Fruit fly (Drosophila melanogaster): ENCODE results near the gene Rad9.
A peak's percentile ranks its signal among the peaks of the same experiment; 100 is the strongest.

The Rad9 gene

dm6 chr3L:18833234-18833633 lies 39.1 kb downstream of the Rad9 start (continued):
- TF ChIP-seq net (GFP tag; optimal IDR thresholded peaks at IDR 0.05) (no peak), Sox102F (GFP tag; optimal IDR thresholded peaks at IDR 0.05) (peak; percentile 55), OdsH (GFP tag; optimal IDR thresholded peaks at IDR 0.05) (no peak), CG7368 (GFP tag; optimal IDR thresholded peaks at IDR 0.05) (no peak), Sox14 (GFP tag; optimal IDR thresholded peaks at IDR 0.05) (no peak), spab (GFP tag; optimal IDR thresholded peaks at IDR 0.05) (no peak), CG10631 (GFP tag; optimal IDR thresholded peaks at IDR 0.05) (no peak), CG6854 (GFP tag; optimal IDR thresholded peaks at IDR 0.05) (peak; percentile 55), Eip78C (GFP tag) (peak; percentile 78), ss (GFP tag; optimal IDR thresholded peaks at IDR 0.05) (peak in 1 of 2 experiments; percentile 0), Hr38 (GFP tag; optimal IDR thresholded peaks at IDR 0.05) (no peak)

dm6 chr3L:18832708-18833107 lies 39.6 kb downstream of the Rad9 start:
- TF ChIP-seq ss (GFP tag; optimal IDR thresholded peaks at IDR 0.05) (peak in 1 of 2 experiments; percentile 82), Sox14 (GFP tag; optimal IDR thresholded peaks at IDR 0.05) (no peak)

dm6 chr3L:18832195-18832594 lies 40.2 kb downstream of the Rad9 start:
- TF ChIP-seq cyc (GFP tag; optimal IDR thresholded peaks at IDR 0.05) (no peak), Eip78C (GFP tag) (no peak), CG32006 (GFP tag; optimal IDR thresholded peaks at IDR 0.05) (no peak), Sox102F (GFP tag; optimal IDR thresholded peaks at IDR 0.05) (no peak), CG6808 (GFP tag; optimal IDR thresholded peaks at IDR 0.05) (no peak), fd85E (GFP tag; optimal IDR thresholded peaks at IDR 0.05) (no peak), CG6276 (GFP tag; optimal IDR thresholded peaks at IDR 0.05) (no peak), topi (GFP tag; optimal IDR thresholded peaks at IDR 0.05) (no peak)

- peak; percentile 1 for TF ChIP-seq esn (GFP tag; optimal IDR thresholded peaks at IDR 0.05)
- peak; percentile 7 for TF ChIP-seq Eip93F (GFP tag; optimal IDR thresholded peaks at IDR 0.05)
- peak; percentile 34 for TF ChIP-seq svp (GFP tag)
- TF ChIP-seq Hr4 (GFP tag; optimal IDR thresholded peaks at IDR 0.05): peak; percentile 10
- TF ChIP-seq CG1621 (tag; optimal IDR thresholded peaks at IDR 0.05): no peak
- no peak for TF ChIP-seq CG8119 (GFP tag; IDR thresholded peaks at IDR 0.05)
Measured at dm6 chr3L:18828318-18828717, 44.0 kb downstream of the Rad9 start.

- TF ChIP-seq Ets96B (tag; optimal IDR thresholded peaks at IDR 0.05) (no peak), Lpt (GFP tag; optimal IDR thresholded peaks at IDR 0.05) (no peak), CG11762 (GFP tag; optimal IDR thresholded peaks at IDR 0.05; ENCODE audit: insufficient read depth) (no peak), svp (GFP tag) (peak; percentile 94), dac (GFP tag; optimal IDR thresholded peaks at IDR 0.05) (no peak), acj6 (GFP tag; optimal IDR thresholded peaks at IDR 0.05) (no peak), Gug (GFP tag; IDR thresholded peaks at IDR 0.05) (no peak), Sox15 (GFP tag; optimal IDR thresholded peaks at IDR 0.05) (no peak), Hr38 (GFP tag; optimal IDR thresholded peaks at IDR 0.05) (no peak), fd59A (GFP tag; optimal IDR thresholded peaks at IDR 0.05) (no peak), Eip75B (GFP tag; optimal IDR thresholded peaks at IDR 0.05) (no peak), Eip93F (GFP tag; optimal IDR thresholded peaks at IDR 0.05) (peak; percentile 56), vri (GFP tag; optimal IDR thresholded peaks at IDR 0.05) (peak; percentile 68), CG6792 (GFP tag; optimal IDR thresholded peaks at IDR 0.05) (no peak)
Measured at dm6 chr3L:18825993-18826392, 46.4 kb downstream of the Rad9 start.

- TF ChIP-seq CG6854 (GFP tag; optimal IDR thresholded peaks at IDR 0.05) (no peak), fd59A (GFP tag; optimal IDR thresholded peaks at IDR 0.05) (no peak), CG9139 (GFP tag; optimal IDR thresholded peaks at IDR 0.05) (peak; percentile 25), Eip78C (GFP tag) (peak; percentile 44), CG32006 (GFP tag; optimal IDR thresholded peaks at IDR 0.05) (no peak), Met (GFP tag; optimal IDR thresholded peaks at IDR 0.05) (no peak), dac (GFP tag; optimal IDR thresholded peaks at IDR 0.05) (no peak), CG3032 (tag; optimal IDR thresholded peaks at IDR 0.05) (no peak), CG3919 (GFP tag; optimal IDR thresholded peaks at IDR 0.05) (no peak), ss (GFP tag; optimal IDR thresholded peaks at IDR 0.05) (peak in 1 of 2 experiments; percentile 38), CG6276 (GFP tag; optimal IDR thresholded peaks at IDR 0.05) (peak; percentile 29), CG6808 (GFP tag; optimal IDR thresholded peaks at IDR 0.05) (no peak), vri (GFP tag; optimal IDR thresholded peaks at IDR 0.05) (peak; percentile 32), CG11294 (GFP tag; IDR thresholded peaks at IDR 0.05) (no peak), CG11902 (GFP tag; optimal IDR thresholded peaks at IDR 0.05) (no peak), Sox102F (GFP tag; optimal IDR thresholded peaks at IDR 0.05) (no peak), CG15336 (GFP tag; IDR thresholded peaks at IDR 0.05) (no peak), Hr4 (GFP tag; optimal IDR thresholded peaks at IDR 0.05) (no peak), lz (GFP tag; optimal IDR thresholded peaks at IDR 0.05) (no peak), CG8319 (GFP tag; optimal IDR thresholded peaks at IDR 0.05) (no peak)
Measured at dm6 chr3L:18824851-18825250, 47.5 kb downstream of the Rad9 start.
